Worm (Caenorhabditis elegans) whole organism, L3 larva: Measurements from ENCODE around the gene toca-2.

Experiments used
- ZK546.5 ChIP-seq: sonication (generic microtip); optimal IDR thresholded peaks from 2 replicates; lab custom pipeline; 2017; ENCODE audit warnings: missing biosample characterization, missing genetic modification characterization
- aly-2 ChIP-seq: fragments of 150-350 bp; optimal IDR thresholded peaks from 2 replicates; lab custom pipeline; 2014; ENCODE audit warnings: missing biosample characterization, missing genetic modification characterization
- ama-1 ChIP-seq: fragments of 150-350 bp; optimal IDR thresholded peaks from 2 replicates; lab custom pipeline; 2018
- ceh-28 ChIP-seq: fragments of 150-350 bp; optimal IDR thresholded peaks from 2 replicates; lab custom pipeline; 2014; ENCODE audit warnings: missing biosample characterization, missing genetic modification reagents, missing genetic modification characterization
- ceh-82 ChIP-seq: fragments of 150-350 bp; optimal IDR thresholded peaks from 2 replicates; lab custom pipeline; 2014; ENCODE audit warnings: missing biosample characterization, missing genetic modification characterization
- ceh-9 ChIP-seq: sonication (generic microtip); optimal IDR thresholded peaks from 2 replicates; lab custom pipeline; 2018; ENCODE audit warnings: missing biosample characterization, missing genetic modification characterization
- egl-5 ChIP-seq: fragments of 150-350 bp; optimal IDR thresholded peaks from 2 replicates; lab custom pipeline; 2017; ENCODE audit warnings: missing biosample characterization, missing genetic modification reagents, missing genetic modification characterization, inconsistent platforms
- elt-1 ChIP-seq: fragments of 150-350 bp; optimal IDR thresholded peaks from 2 replicates; lab custom pipeline; 2014; ENCODE audit warnings: missing biosample characterization, missing genetic modification characterization
- elt-2 ChIP-seq: sonication (generic microtip); optimal IDR thresholded peaks from 2 replicates; lab custom pipeline; 2016; ENCODE audit warnings: missing genetic modification reagents, mild to moderate bottlenecking, missing genetic modification characterization, missing compliant biosample characterization
- elt-3 ChIP-seq, 3 experiments: fragments of 150-350 bp in 1 of 3; sonication (generic microtip) in 2 of 3; optimal IDR thresholded peaks; 2 replicates in 2 of 3; 4 replicates in 1 of 3; lab custom pipeline; 2014 to 2017; ENCODE audit warnings: missing biosample characterization in 3 of 3, missing genetic modification characterization in 3 of 3
- eor-1 ChIP-seq, 2 experiments: fragments of 150-350 bp; optimal IDR thresholded peaks; 2 replicates each; lab custom pipeline; 2014 to 2018; ENCODE audit warnings: missing biosample characterization in 2 of 2, missing genetic modification characterization in 2 of 2
- fkh-10 ChIP-seq: sonication (generic microtip); optimal IDR thresholded peaks from 2 replicates; lab custom pipeline; 2017; ENCODE audit warnings: missing biosample characterization, missing genetic modification reagents, missing genetic modification characterization
- fos-1 ChIP-seq: fragments of 150-350 bp; optimal IDR thresholded peaks from 2 replicates; lab custom pipeline; 2014; ENCODE audit warnings: missing biosample characterization, missing genetic modification characterization
- hmg-11 ChIP-seq: sonication (generic microtip); optimal IDR thresholded peaks from 2 replicates; lab custom pipeline; 2016; ENCODE audit warnings: missing genetic modification characterization, missing compliant biosample characterization
- jun-1 ChIP-seq: fragments of 150-350 bp; optimal IDR thresholded peaks from 2 replicates; lab custom pipeline; 2014; ENCODE audit warnings: missing biosample characterization, missing genetic modification reagents, missing genetic modification characterization
- lin-39 ChIP-seq: fragments of 150-350 bp; optimal IDR thresholded peaks from 2 replicates; lab custom pipeline; 2018; ENCODE audit warnings: missing biosample characterization, missing genetic modification reagents, missing genetic modification characterization
- lsy-12 ChIP-seq: sonication (generic microtip); optimal IDR thresholded peaks from 2 replicates; lab custom pipeline; 2016; ENCODE audit warnings: mild to moderate bottlenecking, missing genetic modification characterization, missing compliant biosample characterization
- mdl-1 ChIP-seq: fragments of 150-350 bp; optimal IDR thresholded peaks from 2 replicates; lab custom pipeline; 2014; ENCODE audit warnings: missing biosample characterization, missing genetic modification characterization
- nfya-1 ChIP-seq: sonication (generic microtip); optimal IDR thresholded peaks from 2 replicates; lab custom pipeline; 2017; ENCODE audit warnings: missing genetic modification characterization, mild to moderate bottlenecking, missing compliant biosample characterization, antibody characterized with exemption, moderate library complexity; ENCODE audit not compliant: insufficient read depth
- nhr-11 ChIP-seq: fragments of 150-350 bp; optimal IDR thresholded peaks from 2 replicates; lab custom pipeline; 2014; ENCODE audit warnings: missing biosample characterization, missing genetic modification characterization
- nhr-23 ChIP-seq: fragments of 150-350 bp; optimal IDR thresholded peaks from 2 replicates; lab custom pipeline; 2014; ENCODE audit warnings: missing biosample characterization, missing genetic modification reagents, missing genetic modification characterization
- nhr-237 ChIP-seq: fragments of 150-350 bp; optimal IDR thresholded peaks from 2 replicates; lab custom pipeline; 2014; ENCODE audit warnings: missing biosample characterization, missing genetic modification characterization
- nhr-25 ChIP-seq: sonication (generic microtip); optimal IDR thresholded peaks from 2 replicates; lab custom pipeline; 2017; ENCODE audit warnings: missing biosample characterization, missing genetic modification characterization
- nhr-28 ChIP-seq: fragments of 150-350 bp; optimal IDR thresholded peaks from 2 replicates; lab custom pipeline; 2014; ENCODE audit warnings: missing biosample characterization, missing genetic modification characterization
- nhr-43 ChIP-seq: sonication (generic microtip); optimal IDR thresholded peaks from 2 replicates; lab custom pipeline; 2016; ENCODE audit warnings: mild to moderate bottlenecking, missing genetic modification characterization, missing compliant biosample characterization; ENCODE audit not compliant: poor library complexity, severe bottlenecking
- nhr-67 ChIP-seq: fragments of 150-350 bp; optimal IDR thresholded peaks from 2 replicates; lab custom pipeline; 2014; ENCODE audit warnings: missing biosample characterization, missing genetic modification characterization
- nhr-76 ChIP-seq: fragments of 150-350 bp; sonication (generic microtip); optimal IDR thresholded peaks from 5 replicates; lab custom pipeline; 2014; ENCODE audit warnings: missing biosample characterization, missing genetic modification characterization
- nhr-77 ChIP-seq: fragments of 150-350 bp; optimal IDR thresholded peaks from 2 replicates; lab custom pipeline; 2014; ENCODE audit warnings: missing biosample characterization, missing genetic modification characterization
- pha-4 ChIP-seq: fragments of 150-350 bp; optimal IDR thresholded peaks from 2 replicates; lab custom pipeline; 2014; ENCODE audit warnings: missing biosample characterization, missing genetic modification reagents, missing genetic modification characterization
- pqm-1 ChIP-seq: fragments of 150-350 bp; optimal IDR thresholded peaks from 2 replicates; lab custom pipeline; 2017; ENCODE audit warnings: missing biosample characterization, missing genetic modification characterization, inconsistent platforms
- sea-2 ChIP-seq: fragments of 150-350 bp; sonication (generic microtip); optimal IDR thresholded peaks from 4 replicates; lab custom pipeline; 2014; ENCODE audit warnings: missing biosample characterization, missing genetic modification reagents, missing genetic modification characterization
- skn-1 ChIP-seq: fragments of 150-350 bp; optimal IDR thresholded peaks from 2 replicates; lab custom pipeline; 2014; ENCODE audit warnings: missing biosample characterization, missing genetic modification characterization
- tbx-2 ChIP-seq: sonication (generic microtip); optimal IDR thresholded peaks from 2 replicates; lab custom pipeline; 2016; ENCODE audit warnings: mild to moderate bottlenecking, missing genetic modification characterization, missing compliant biosample characterization
- unc-39 ChIP-seq: sonication (generic microtip); optimal IDR thresholded peaks from 4 replicates; lab custom pipeline; 2017; ENCODE audit warnings: missing biosample characterization, missing genetic modification characterization
- unc-62 ChIP-seq: fragments of 150-350 bp; sonication (generic microtip); optimal IDR thresholded peaks from 4 replicates; lab custom pipeline; 2014; ENCODE audit warnings: missing biosample characterization, missing genetic modification reagents, missing genetic modification characterization
- zag-1 ChIP-seq: fragments of 150-350 bp; optimal IDR thresholded peaks from 2 replicates; lab custom pipeline; 2014; ENCODE audit warnings: missing biosample characterization, missing genetic modification characterization

The toca-2 gene

ce11 chrIII:13717505-13717904 is 38.2 kb upstream of the toca-2 start (continued):
- TF ChIP-seq eor-1 (tag; optimal IDR thresholded peaks at IDR 0.05; lab: Kevin White, UChicago) (no peak), fos-1 (tag; lab: Kevin White, UChicago) (no peak), zag-1 (tag; lab: Kevin White, UChicago) (no peak), nhr-11 (tag; lab: Kevin White, UChicago) (no peak), nhr-76 (tag; lab: Kevin White, UChicago) (no peak), nfya-1 (tag; lab: Kevin White, UChicago) (peak; percentile 79), unc-62 (GFP tag; lab: Kevin White, UChicago) (no peak), nhr-237 (tag; lab: Kevin White, UChicago) (no peak), ama-1 (lab: Kevin White, UChicago) (peak; percentile 9), skn-1 (tag; lab: Kevin White, UChicago) (no peak), nhr-43 (tag; lab: Kevin White, UChicago) (peak; percentile 40), pqm-1 (no peak)

- TF ChIP-seq pqm-1 (peak; percentile 26), unc-39 (tag; lab: Kevin White, UChicago) (no peak), nhr-67 (no peak), nhr-11 (tag; lab: Kevin White, UChicago) (peak; percentile 77), egl-5 (tag; lab: Kevin White, UChicago) (peak; percentile 16), jun-1 (tag; lab: Kevin White, UChicago) (no peak), fkh-10 (GFP tag; lab: Kevin White, UChicago) (no peak), nhr-77 (tag; lab: Kevin White, UChicago) (no peak), nhr-28 (tag; lab: Kevin White, UChicago) (no peak), nhr-23 (no peak), elt-3 (tag; optimal IDR thresholded peaks at IDR 0.05; lab: Kevin White, UChicago) (no peak), lsy-12 (tag; lab: Kevin White, UChicago) (peak; percentile 8), eor-1 (tag; optimal IDR thresholded peaks at IDR 0.05; lab: Kevin White, UChicago) (no peak), aly-2 (tag; lab: Kevin White, UChicago) (no peak), lin-39 (tag; lab: Kevin White, UChicago) (no peak), nhr-43 (tag; lab: Kevin White, UChicago) (no peak), ceh-82 (tag; lab: Kevin White, UChicago) (no peak), ama-1 (lab: Kevin White, UChicago) (no peak), hmg-11 (tag; lab: Kevin White, UChicago) (no peak), nfya-1 (tag; lab: Kevin White, UChicago) (peak; percentile 41), pha-4 (tag; lab: Kevin White, UChicago) (peak; percentile 11), elt-2 (peak; percentile 16), nhr-25 (tag; lab: Kevin White, UChicago) (no peak), zag-1 (tag; lab: Kevin White, UChicago) (no peak), ceh-9 (tag; lab: Kevin White, UChicago) (no peak)
- TF ChIP-seq, all 47 proteins: peak for 7
Observed at ce11 chrIII:13718403-13718969, 37.2 kb upstream of the toca-2 start.

ce11 chrIII:13719247-13719758 is 36.4 kb upstream of the toca-2 start:
- TF ChIP-seq jun-1 (tag; lab: Kevin White, UChicago), result peak; percentile 45
- peak; percentile 60 for TF ChIP-seq lsy-12 (tag; lab: Kevin White, UChicago)
- peak; percentile 30 for TF ChIP-seq elt-1 (tag; lab: Kevin White, UChicago)
- TF ChIP-seq nhr-43 (tag; lab: Kevin White, UChicago), result peak; percentile 73
- TF ChIP-seq ama-1 (lab: Kevin White, UChicago), result peak; percentile 54
- peak; percentile 72 for TF ChIP-seq nhr-25 (tag; lab: Kevin White, UChicago)
- no peak for TF ChIP-seq nhr-77 (tag; lab: Kevin White, UChicago)
- no peak for TF ChIP-seq ceh-28 (tag; lab: Kevin White, UChicago)
- no peak for TF ChIP-seq ceh-82 (tag; lab: Kevin White, UChicago)
- peak; percentile 5 for TF ChIP-seq hmg-11 (tag; lab: Kevin White, UChicago)
- TF ChIP-seq tbx-2 (tag; lab: Kevin White, UChicago), result peak; percentile 29
- peak; percentile 13 for TF ChIP-seq mdl-1
- TF ChIP-seq ZK546.5, result no peak
- TF ChIP-seq sea-2, result no peak
- no peak for TF ChIP-seq zag-1 (tag; lab: Kevin White, UChicago)
- TF ChIP-seq unc-39 (tag; lab: Kevin White, UChicago), result no peak
- TF ChIP-seq aly-2 (tag; lab: Kevin White, UChicago), result no peak
- TF ChIP-seq lin-39 (tag; lab: Kevin White, UChicago), result no peak
- TF ChIP-seq nhr-23, result peak; percentile 31
- TF ChIP-seq, all 47 proteins: peak for 10
